Fruit fly (Drosophila melanogaster) S2 (cell line): ENCODE results near the gene Alr.

ENCODE experiments used
- CG8478 ChIP-seq: fragments of >200 bp; optimal IDR thresholded peaks from 2 replicates; lab custom pipeline; 2018
- CTCF ChIP-seq, 2 experiments: fragments of >200 bp; optimal IDR thresholded peaks; 2 replicates each; lab custom pipeline; 2018

- no peak for TF ChIP-seq CG8478 (lab: Kevin White, UChicago)
- no peak for TF ChIP-seq CTCF (optimal IDR thresholded peaks at IDR 0.05; lab: Kevin White, UChicago)
These were observed 6.1 kb downstream of the Alr start for dm6 chrX:19754152-19754579.
